Worm (Caenorhabditis elegans): ENCODE data around the gene C37C3.17.

- no peak for TF ChIP-seq sea-1 (GFP tag; conservative IDR thresholded peaks at IDR 0.05)
- no peak for TF ChIP-seq pes-1 (GFP tag; IDR thresholded peaks at IDR 0.05)
- TF ChIP-seq flt-1 (GFP tag; IDR thresholded peaks at IDR 0.05) = peak; percentile 4; the same call in 1 of the 2 replicates
- TF ChIP-seq hmg-4 (GFP tag; optimal IDR thresholded peaks at IDR 0.05) = no peak
- no peak for TF ChIP-seq hmbx-1 (tag; optimal IDR thresholded peaks at IDR 0.05)
- no peak for TF ChIP-seq ama-1 (optimal IDR thresholded peaks at IDR 0.05)
- TF ChIP-seq tra-4 (tag; optimal IDR thresholded peaks at IDR 0.05) = no peak
- no peak for TF ChIP-seq hnd-1 (tag; optimal IDR thresholded peaks at IDR 0.05)
These were observed 41.4 kb downstream of the C37C3.17 start, which contains the start of gene lbp-4 for ce11 chrV:7820270-7820669.
